Fruit fly (Drosophila melanogaster): Measurements from ENCODE around the gene CG13833.

CG13833 gene

dm6 chr3R:23030900-23031299 is 4.5 kb downstream of the CG13833 start:
- TF ChIP-seq CG9948 (tag; optimal IDR thresholded peaks at IDR 0.05) = no peak
- no peak for TF ChIP-seq CG13204 (GFP tag; optimal IDR thresholded peaks at IDR 0.05)
- TF ChIP-seq rn (GFP tag; IDR thresholded peaks at IDR 0.05) = no peak
- no peak for TF ChIP-seq CG4496 (GFP tag; IDR thresholded peaks at IDR 0.05)
- TF ChIP-seq gl (tag; optimal IDR thresholded peaks at IDR 0.05) = no peak

DNA sequence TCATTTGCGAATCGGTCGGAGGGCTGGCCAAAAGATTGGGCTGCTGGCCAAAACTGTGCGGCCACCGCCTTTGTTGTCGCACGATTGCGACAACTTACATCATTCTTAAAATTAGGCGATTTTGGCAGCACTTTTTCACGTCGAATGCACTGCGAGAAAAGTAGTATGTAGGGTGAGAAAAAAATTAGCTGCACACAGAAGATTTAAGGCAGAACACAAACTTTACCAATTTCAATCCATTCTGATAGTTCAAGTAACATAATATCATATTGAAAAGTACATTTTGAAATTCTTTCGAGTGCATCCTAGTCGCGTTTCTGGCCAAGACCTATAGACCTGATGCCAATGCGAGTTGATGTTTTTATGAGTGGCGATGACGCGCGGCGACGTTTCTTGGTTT is 6.9 kb downstream of the CG13833 start:
- no peak for TF ChIP-seq CG9948 (tag; optimal IDR thresholded peaks at IDR 0.05)
- TF ChIP-seq CG8301 (tag; optimal IDR thresholded peaks at IDR 0.05) = peak; percentile 25
- TF ChIP-seq CG14655 (GFP tag; optimal IDR thresholded peaks at IDR 0.05) = peak; percentile 34
- TF ChIP-seq EcR (GFP tag; optimal IDR thresholded peaks at IDR 0.05) = no peak
- 0 out of 3 replicates have a peak, but pooled peaks have one; percentile 11 for TF ChIP-seq fd96Ca (GFP tag; IDR thresholded peaks at IDR 0.05)
- no peak for TF ChIP-seq CG15710 (tag; optimal IDR thresholded peaks at IDR 0.05)
- TF ChIP-seq gl (tag; optimal IDR thresholded peaks at IDR 0.05) = no peak
- no peak for TF ChIP-seq CG12605 (GFP tag; IDR thresholded peaks at IDR 0.05)
- peak; percentile 43; the same call in 1 of the 3 replicates for TF ChIP-seq CG4496 (GFP tag; IDR thresholded peaks at IDR 0.05)
- TF ChIP-seq Ets98B (GFP tag; IDR thresholded peaks at IDR 0.05) = peak; percentile 49

DNA sequence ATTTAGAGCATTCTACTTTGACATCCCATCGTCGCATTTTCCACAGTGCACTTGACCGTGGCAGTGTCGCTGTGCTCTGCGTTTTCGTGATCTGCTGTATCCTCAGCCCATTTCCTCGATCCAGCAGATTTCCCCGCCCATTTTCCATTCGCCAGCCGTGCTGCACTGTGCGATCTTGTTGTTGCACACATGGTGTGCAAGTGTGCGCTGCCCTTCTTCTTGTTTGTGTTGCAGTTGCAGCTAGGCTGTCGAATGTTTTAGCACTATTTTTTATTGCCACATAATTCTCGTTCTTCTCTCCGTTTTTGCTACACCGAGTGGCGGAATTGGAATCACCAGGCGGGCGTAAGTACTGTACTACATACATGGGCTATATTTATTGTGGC is 7.9 kb downstream of the CG13833 start:
- peak; percentile 9; the same call in 1 of the 3 replicates for TF ChIP-seq CG4496 (GFP tag; IDR thresholded peaks at IDR 0.05)
- TF ChIP-seq CG15710 (tag; optimal IDR thresholded peaks at IDR 0.05) = no peak
- TF ChIP-seq CG13204 (GFP tag; optimal IDR thresholded peaks at IDR 0.05) = peak; percentile 15

DNA sequence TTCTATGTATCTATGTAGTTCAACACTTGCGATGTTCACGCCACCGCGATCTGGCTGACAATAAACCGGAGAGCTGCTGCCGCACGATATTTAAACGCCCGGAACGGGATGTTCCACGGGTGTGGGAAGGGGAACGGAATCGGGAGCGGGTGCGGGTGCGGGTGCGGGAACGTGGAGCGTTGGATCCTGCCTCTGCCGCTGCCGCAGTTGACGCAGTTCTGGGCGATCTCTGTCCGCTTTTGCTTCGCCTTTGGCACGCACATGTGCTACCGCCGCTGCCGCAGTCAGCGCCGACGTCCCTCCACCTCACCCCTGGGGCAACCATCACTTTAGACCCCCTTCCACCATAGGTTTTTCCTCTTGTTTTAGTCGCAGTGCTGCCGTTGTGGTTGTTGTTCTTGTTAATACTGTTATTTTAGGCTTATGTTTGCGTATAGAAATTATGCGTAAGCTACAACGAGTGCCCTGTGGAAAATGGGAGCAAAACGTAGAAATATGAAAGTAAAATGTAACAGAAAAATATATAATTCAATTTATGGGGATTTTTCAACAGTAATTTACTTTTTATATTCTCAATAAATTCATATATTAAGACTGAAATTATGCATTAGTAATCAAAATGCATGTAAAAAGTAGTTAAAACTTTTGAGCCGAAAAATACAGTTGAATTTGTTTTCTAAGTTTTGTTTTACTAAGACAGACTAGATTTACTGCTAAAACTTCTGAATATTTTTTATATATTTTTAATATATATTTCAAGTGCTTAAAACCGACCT is 8.5 kb downstream of the CG13833 start, which contains the start of gene lmd:
TSS of gene lmd (minus strand) at position 62 of the 776 bp plus-strand sequence.
- no peak for TF ChIP-seq Pif1A (GFP tag; optimal IDR thresholded peaks at IDR 0.05)
- no peak for TF ChIP-seq Pif1B (GFP tag; optimal IDR thresholded peaks at IDR 0.05)
- TF ChIP-seq CG34367 (tag; optimal IDR thresholded peaks at IDR 0.05) = no peak
- TF ChIP-seq CG4496 (GFP tag; IDR thresholded peaks at IDR 0.05) = no peak
- TF ChIP-seq CG14655 (GFP tag; optimal IDR thresholded peaks at IDR 0.05) = peak; percentile 17
- TF ChIP-seq CG12605 (GFP tag; IDR thresholded peaks at IDR 0.05) = no peak
- no peak for TF ChIP-seq rn (GFP tag; IDR thresholded peaks at IDR 0.05)
- no peak for TF ChIP-seq CG9948 (tag; optimal IDR thresholded peaks at IDR 0.05)
- TF ChIP-seq D1 (tag; optimal IDR thresholded peaks at IDR 0.05) = no peak
- TF ChIP-seq EcR (GFP tag; optimal IDR thresholded peaks at IDR 0.05) = no peak
- no peak for TF ChIP-seq CG17806 (tag; optimal IDR thresholded peaks at IDR 0.05)
- TF ChIP-seq fd96Ca (GFP tag; IDR thresholded peaks at IDR 0.05) = no peak
- no peak for TF ChIP-seq Snoo (tag; optimal IDR thresholded peaks at IDR 0.05)
- TF ChIP-seq Ets98B (GFP tag; IDR thresholded peaks at IDR 0.05) = no peak
- TF ChIP-seq CG10348 (GFP tag; IDR thresholded peaks at IDR 0.05) = no peak
- TF ChIP-seq CG15710 (tag; optimal IDR thresholded peaks at IDR 0.05) = no peak
- TF ChIP-seq CG8301 (tag; optimal IDR thresholded peaks at IDR 0.05) = no peak
- peak; percentile 19 for TF ChIP-seq CG8159 (tag; optimal IDR thresholded peaks at IDR 0.05)
- no peak for TF ChIP-seq gl (tag; optimal IDR thresholded peaks at IDR 0.05)
- no peak for TF ChIP-seq CG32121 (GFP tag; IDR thresholded peaks at IDR 0.05)
- TF ChIP-seq CG13204 (GFP tag; optimal IDR thresholded peaks at IDR 0.05) = peak; percentile 90

DNA sequence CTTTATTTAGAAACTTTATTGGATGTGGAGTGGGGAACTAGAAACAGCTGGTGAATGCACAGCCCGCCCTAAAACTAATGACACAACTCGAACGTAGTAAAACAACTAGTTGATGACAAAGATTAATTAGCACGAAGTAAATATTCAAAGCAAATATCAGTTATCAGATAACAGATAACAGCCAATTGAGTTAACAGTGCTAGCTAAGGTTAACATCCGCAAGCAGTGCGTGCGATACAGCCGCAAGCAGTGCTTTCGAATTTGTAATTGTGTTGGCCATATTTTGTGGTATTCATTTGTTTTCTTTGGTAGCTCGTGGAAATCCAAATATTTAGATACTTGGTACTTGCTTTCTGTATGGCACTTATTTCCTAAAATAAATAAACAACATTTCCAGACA is 21.9 kb downstream of the CG13833 start:
- TF ChIP-seq CG14655 (GFP tag; optimal IDR thresholded peaks at IDR 0.05) (no peak), CG32121 (GFP tag; IDR thresholded peaks at IDR 0.05) (no peak), CG8159 (tag; optimal IDR thresholded peaks at IDR 0.05) (no peak), CG15710 (tag; optimal IDR thresholded peaks at IDR 0.05) (no peak), rn (GFP tag; IDR thresholded peaks at IDR 0.05) (no peak), D1 (tag; optimal IDR thresholded peaks at IDR 0.05) (no peak), CG10348 (GFP tag; IDR thresholded peaks at IDR 0.05) (no peak)

DNA sequence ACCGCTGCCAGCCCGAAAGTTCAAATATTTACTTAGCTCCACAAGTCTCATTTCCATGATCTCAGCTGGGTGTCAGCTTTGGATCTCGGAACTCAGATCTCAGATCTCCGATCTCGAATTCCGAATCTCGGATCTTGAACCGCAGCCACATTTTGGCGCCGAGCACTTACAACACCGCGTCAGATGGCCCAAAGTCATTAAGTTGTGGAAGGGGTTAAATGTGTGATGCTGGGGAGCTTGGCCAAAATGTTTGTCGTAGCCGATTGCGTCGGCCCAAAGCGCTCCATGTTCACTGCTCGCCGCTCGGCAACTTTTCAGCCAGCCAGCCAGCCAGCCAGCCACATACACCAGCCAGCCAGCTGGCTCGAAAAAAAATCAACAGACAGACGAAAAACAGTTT is 23.3 kb downstream of the CG13833 start, which contains the start of gene CG6688:
TSS of gene CG6688 (plus strand) at position 396 of the 400 bp plus-strand sequence.
- 0 out of 3 replicates have a peak, but pooled peaks have one; percentile 5 for TF ChIP-seq fd96Ca (GFP tag; IDR thresholded peaks at IDR 0.05)
- no peak for TF ChIP-seq EcR (GFP tag; optimal IDR thresholded peaks at IDR 0.05)

DNA sequence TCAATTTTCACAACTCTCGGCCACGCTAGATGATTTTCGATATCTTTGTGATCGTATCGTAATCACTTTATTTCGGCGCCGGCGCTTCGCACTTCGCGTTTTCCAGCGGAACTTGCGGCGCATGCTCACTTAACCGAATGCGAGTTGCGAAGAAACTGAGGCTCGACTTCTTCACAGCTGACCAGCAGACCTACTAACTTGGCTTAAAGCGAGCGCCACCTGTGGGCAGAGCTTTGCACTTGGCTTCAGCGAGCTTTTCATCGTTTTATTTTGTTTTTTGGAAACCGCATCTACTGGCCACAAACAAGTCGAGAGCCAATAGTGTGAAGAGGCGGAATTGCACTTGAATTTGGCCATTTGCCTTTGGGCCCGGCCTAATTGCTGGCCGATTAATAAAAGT is 25.0 kb downstream of the CG13833 start, which contains the start of gene CG34375:
TSS of gene CG34375 (minus strand) at position 157 of the 400 bp plus-strand sequence.
- TF ChIP-seq CG4496 (GFP tag; IDR thresholded peaks at IDR 0.05) (peak; percentile 65), CG14655 (GFP tag; optimal IDR thresholded peaks at IDR 0.05) (no peak), CG32121 (GFP tag; IDR thresholded peaks at IDR 0.05) (0 out of 2 replicates have a peak, but pooled peaks have one; percentile 17), Ets98B (GFP tag; IDR thresholded peaks at IDR 0.05) (peak; percentile 69)
